Fruit fly (Drosophila melanogaster) whole organism, wandering third instar larva: Measurements from ENCODE around the gene CG18731.

Source experiments
- Abd-B ChIP-seq: fragments of >200 bp; optimal IDR thresholded peaks from 2 replicates; lab custom pipeline; 2017; ENCODE audit warnings: missing biosample characterization, missing genetic modification characterization
- CG32264 ChIP-seq: fragments of 200-800 bp; sonication (Bioruptor generic); optimal IDR thresholded peaks from 2 replicates; lab custom pipeline; 2016; ENCODE audit warnings: missing biosample characterization, missing genetic modification characterization
- CG9705 ChIP-seq: fragments of 200-800 bp; sonication (Bioruptor generic); optimal IDR thresholded peaks from 2 replicates; lab custom pipeline; 2018; ENCODE audit warnings: missing biosample characterization, mild to moderate bottlenecking, missing genetic modification characterization
- CrebA ChIP-seq: fragments of 200-800 bp; sonication (Bioruptor generic); optimal IDR thresholded peaks from 2 replicates; lab custom pipeline; 2016; ENCODE audit warnings: missing biosample characterization, mild to moderate bottlenecking, missing genetic modification characterization, borderline replicate concordance
- Dfd ChIP-seq: fragments of >200 bp; optimal IDR thresholded peaks from 2 replicates; lab custom pipeline; 2017; ENCODE audit warnings: missing biosample characterization, missing genetic modification characterization
- Dif ChIP-seq: fragments of 200-275, 200-300 bp; sonication (Bioruptor generic); optimal IDR thresholded peaks from 2 replicates; lab custom pipeline; 2018; ENCODE audit warnings: missing biosample characterization, missing genetic modification characterization; ENCODE audit not compliant: partially characterized antibody
- GATAd ChIP-seq: sonication (Bioruptor generic); optimal IDR thresholded peaks from 2 replicates; lab custom pipeline; 2016; ENCODE audit warnings: missing biosample characterization, missing genetic modification characterization
- HLH106 ChIP-seq: fragments of 200-800 bp; optimal IDR thresholded peaks from 3 replicates; lab custom pipeline; 2019; ENCODE audit warnings: missing biosample characterization, mild to moderate bottlenecking, missing genetic modification characterization, moderate library complexity
- Hnf4 ChIP-seq: fragments of 200-800 bp; sonication (Bioruptor generic); optimal IDR thresholded peaks from 2 replicates; lab custom pipeline; 2016; ENCODE audit warnings: missing biosample characterization, mild to moderate bottlenecking, missing genetic modification characterization
- Hr78 ChIP-seq: fragments of >200 bp; optimal IDR thresholded peaks from 2 replicates; lab custom pipeline; 2017; ENCODE audit warnings: missing biosample characterization, missing genetic modification characterization
- Jra ChIP-seq: sonication (Bioruptor generic); optimal IDR thresholded peaks from 2 replicates; lab custom pipeline; 2016; ENCODE audit warnings: missing biosample characterization, missing genetic modification characterization
- Mio ChIP-seq: sonication (Bioruptor generic); optimal IDR thresholded peaks from 2 replicates; lab custom pipeline; 2016; ENCODE audit warnings: missing biosample characterization, missing genetic modification characterization
- N ChIP-seq: fragments of >200 bp; optimal IDR thresholded peaks from 2 replicates; lab custom pipeline; 2018; ENCODE audit warnings: missing biosample characterization, missing external identifiers, missing genetic modification characterization
- Rel ChIP-seq, 2 experiments: fragments of 200-800 bp; sonication (Bioruptor generic) in 1 of 2; optimal IDR thresholded peaks; 2 replicates in 1 of 2; 3 replicates in 1 of 2; lab custom pipeline; 2016 to 2019; ENCODE audit warnings: mild to moderate bottlenecking in 2 of 2, missing biosample characterization in 2 of 2, missing genetic modification characterization in 2 of 2, moderate library complexity in 1 of 2
- Sp1 ChIP-seq: fragments of 200-800 bp; sonication (Bioruptor generic); optimal IDR thresholded peaks from 3 replicates; lab custom pipeline; 2019; ENCODE audit warnings: missing biosample characterization, mild to moderate bottlenecking, missing genetic modification characterization, moderate library complexity
- Vsx2 ChIP-seq: fragments of 200-300, 225-300 bp; sonication (Bioruptor generic); optimal IDR thresholded peaks from 2 replicates; lab custom pipeline; 2018; ENCODE audit warnings: missing biosample characterization, missing genetic modification characterization; ENCODE audit not compliant: partially characterized antibody
- br ChIP-seq: fragments of 200-800 bp; sonication (Bioruptor generic); optimal IDR thresholded peaks from 2 replicates; lab custom pipeline; 2016; ENCODE audit warnings: missing biosample characterization, missing genetic modification characterization
- brk ChIP-seq: fragments of 200-800 bp; sonication (Bioruptor generic); optimal IDR thresholded peaks from 2 replicates; lab custom pipeline; 2016; ENCODE audit warnings: missing biosample characterization, mild to moderate bottlenecking, missing genetic modification characterization
- dl ChIP-seq, 2 experiments: fragments of 175-275, 200-275 bp in 1 of 2; fragments of 200-275 bp in 1 of 2; sonication (Bioruptor generic); optimal IDR thresholded peaks; lab custom pipeline; 2018; ENCODE audit warnings: mild to moderate bottlenecking in 2 of 2, missing biosample characterization in 2 of 2, missing genetic modification characterization in 2 of 2, moderate library complexity in 2 of 2; ENCODE audit not compliant: partially characterized antibody in 2 of 2, insufficient read depth in 1 of 2
- dmrt93B ChIP-seq: fragments of 200-800 bp; sonication (Bioruptor generic); optimal IDR thresholded peaks from 2 replicates; lab custom pipeline; 2018; ENCODE audit warnings: missing biosample characterization, mild to moderate bottlenecking, missing genetic modification characterization
- dsf ChIP-seq: sonication (Bioruptor generic); optimal IDR thresholded peaks from 2 replicates; lab custom pipeline; 2016; ENCODE audit warnings: missing biosample characterization, missing genetic modification characterization, borderline replicate concordance
- ey ChIP-seq: fragments of 200-800 bp; sonication (Bioruptor generic); optimal IDR thresholded peaks from 2 replicates; lab custom pipeline; 2016; ENCODE audit warnings: missing biosample characterization, missing genetic modification characterization
- foxo ChIP-seq, 2 experiments: fragments of 200-800 bp; sonication (Bioruptor generic); optimal IDR thresholded peaks; 2 replicates in 1 of 2; 3 replicates in 1 of 2; lab custom pipeline; 2016 to 2017; ENCODE audit warnings: missing biosample characterization in 2 of 2, missing genetic modification characterization in 2 of 2
- fru ChIP-seq: fragments of 200-800 bp; sonication (Bioruptor generic); optimal IDR thresholded peaks from 3 replicates; lab custom pipeline; 2016; ENCODE audit warnings: missing biosample characterization, mild to moderate bottlenecking, missing genetic modification characterization
- h ChIP-seq: fragments of 200-800 bp; sonication (Bioruptor generic); optimal IDR thresholded peaks from 3 replicates; lab custom pipeline; 2016; ENCODE audit warnings: missing biosample characterization, mild to moderate bottlenecking, missing genetic modification characterization
- jim ChIP-seq: fragments of 175-275, 200-325 bp; sonication (Bioruptor generic); optimal IDR thresholded peaks from 2 replicates; lab custom pipeline; 2016; ENCODE audit warnings: missing biosample characterization, mild to moderate bottlenecking, missing genetic modification characterization
- lola ChIP-seq: fragments of >200 bp; optimal IDR thresholded peaks from 2 replicates; lab custom pipeline; 2017; ENCODE audit warnings: missing biosample characterization, missing genetic modification characterization
- pan ChIP-seq: fragments of >200 bp; optimal IDR thresholded peaks from 2 replicates; lab custom pipeline; 2017
- psq ChIP-seq: fragments of 200-800 bp; sonication (Bioruptor generic); optimal IDR thresholded peaks from 3 replicates; lab custom pipeline; 2017; ENCODE audit warnings: missing biosample characterization, mild to moderate bottlenecking, missing genetic modification characterization, moderate library complexity
- rgr ChIP-seq: fragments of 200-800 bp; sonication (Bioruptor generic); optimal IDR thresholded peaks from 3 replicates; lab custom pipeline; 2016; ENCODE audit warnings: missing biosample characterization, mild to moderate bottlenecking, missing genetic modification characterization
- sv ChIP-seq: fragments of 200-800 bp; sonication (Bioruptor generic); optimal IDR thresholded peaks from 3 replicates; lab custom pipeline; 2016; ENCODE audit warnings: missing biosample characterization, missing genetic modification characterization
- tai ChIP-seq: sonication (Bioruptor generic); optimal IDR thresholded peaks from 2 replicates; lab custom pipeline; 2016; ENCODE audit warnings: missing biosample characterization, missing genetic modification characterization
- woc ChIP-seq: sonication (Bioruptor generic); optimal IDR thresholded peaks from 2 replicates; lab custom pipeline; 2016; ENCODE audit warnings: missing biosample characterization, mild to moderate bottlenecking, missing genetic modification characterization

Gene CG18731

DNA sequence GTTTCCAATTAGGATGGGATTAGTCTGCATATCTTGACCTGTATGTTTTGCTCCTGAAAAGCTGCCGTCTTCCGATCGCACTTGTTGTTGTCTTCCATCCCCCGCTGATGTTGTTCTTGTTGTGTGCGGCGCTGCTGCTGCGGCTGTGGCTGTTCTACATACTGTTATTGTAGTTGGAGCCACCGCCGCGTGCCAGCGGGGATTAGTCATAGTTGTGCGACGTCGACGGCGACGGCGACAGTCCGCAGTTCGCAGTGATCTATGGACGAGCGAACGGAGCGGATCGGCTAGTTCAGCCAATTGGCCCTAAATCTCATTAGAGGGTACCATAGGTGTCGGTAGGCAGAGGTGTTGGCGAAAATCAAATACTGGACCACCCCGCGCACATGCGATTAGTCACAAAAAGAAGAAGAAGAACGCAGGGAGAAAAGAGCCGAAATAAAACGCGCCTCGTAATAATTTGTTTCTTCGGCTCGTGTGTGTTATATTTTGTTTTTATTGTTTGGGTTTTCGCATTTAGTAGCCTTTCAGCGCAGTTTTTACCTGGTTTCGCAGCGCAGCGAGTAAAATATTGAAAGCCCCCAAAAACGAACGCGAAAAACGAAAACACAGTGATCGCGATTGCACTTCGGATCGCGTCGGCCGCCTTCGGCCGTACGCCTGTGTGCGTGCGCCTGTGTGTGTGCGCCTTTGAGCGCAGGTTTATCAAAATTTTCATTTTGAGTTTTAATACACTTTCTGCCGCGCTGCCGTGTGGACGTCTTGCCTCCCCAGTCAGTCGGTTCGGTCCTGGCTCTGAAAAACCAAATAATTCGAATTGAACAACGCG, 40.7 kb downstream of the CG18731 start, which contains the start of gene kay:
TSS of gene kay (plus strand) at position 729 of the 829 bp plus-strand sequence.
- TF ChIP-seq foxo (GFP tag; optimal IDR thresholded peaks at IDR 0.05; lab: Kevin White, UChicago) (no peak), Abd-B (GFP tag; lab: Kevin White, UChicago) (no peak), br (peak; percentile 16), pan (lab: Kevin White, UChicago) (peak; percentile 63), lola (no peak), Vsx2 (GFP tag; lab: Kevin White, UChicago) (peak; percentile 6), sv (GFP tag; lab: Kevin White, UChicago) (no peak), Rel (GFP tag; optimal IDR thresholded peaks at IDR 0.05; lab: Kevin White, UChicago) (no peak), Rel (tag; optimal IDR thresholded peaks at IDR 0.05; lab: Kevin White, UChicago) (peak; percentile 84), CrebA (GFP tag; lab: Kevin White, UChicago) (peak; percentile 58), woc (no peak), rgr (GFP tag; lab: Kevin White, UChicago) (no peak), Hnf4 (GFP tag; lab: Kevin White, UChicago) (no peak), tai (GFP tag; lab: Kevin White, UChicago) (no peak), CG9705 (GFP tag; lab: Kevin White, UChicago) (no peak), dmrt93B (GFP tag; lab: Kevin White, UChicago) (no peak), Mio (GFP tag; lab: Kevin White, UChicago) (no peak), ey (GFP tag; lab: Kevin White, UChicago) (no peak), jim (no peak), HLH106 (tag; lab: Kevin White, UChicago) (no peak), Jra (GFP tag; lab: Kevin White, UChicago) (peak; percentile 15), Dif (GFP tag; lab: Kevin White, UChicago) (peak; percentile 31), h (GFP tag; lab: Kevin White, UChicago) (peak; percentile 32), Sp1 (GFP tag; lab: Kevin White, UChicago) (peak; percentile 38), N (GFP tag; lab: Kevin White, UChicago) (no peak), fru (no peak), brk (GFP tag; lab: Kevin White, UChicago) (no peak), CG32264 (GFP tag; lab: Kevin White, UChicago) (no peak), psq (GFP tag; lab: Kevin White, UChicago) (peak; percentile 29), dsf (no peak), Hr78 (no peak), GATAd (GFP tag; lab: Kevin White, UChicago) (no peak)

DNA sequence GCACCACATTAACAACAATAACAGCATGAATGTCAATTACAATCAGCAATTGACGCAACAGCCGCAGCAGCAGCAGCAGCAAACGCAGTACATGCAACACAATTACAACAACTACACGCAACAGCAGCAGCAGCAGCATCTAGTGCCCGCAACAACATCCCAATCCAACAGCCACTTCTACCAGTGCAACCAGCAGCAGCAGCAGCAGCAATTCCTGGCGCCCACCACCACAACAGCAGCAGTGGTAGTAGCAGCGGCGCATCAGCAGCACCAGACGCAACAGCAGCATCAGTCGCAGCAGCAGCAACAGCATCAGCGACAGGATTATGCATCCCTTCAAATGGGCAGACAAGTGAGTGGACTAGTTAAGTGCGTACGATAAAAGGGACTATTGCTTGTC, 42.4 kb downstream of the CG18731 start:
- TF ChIP-seq dmrt93B (GFP tag; lab: Kevin White, UChicago) (no peak), Abd-B (GFP tag; lab: Kevin White, UChicago) (no peak), Hnf4 (GFP tag; lab: Kevin White, UChicago) (no peak), CG32264 (GFP tag; lab: Kevin White, UChicago) (no peak), Dfd (GFP tag; lab: Kevin White, UChicago) (peak; percentile 91), Vsx2 (GFP tag; lab: Kevin White, UChicago) (no peak), Mio (GFP tag; lab: Kevin White, UChicago) (no peak)

- no peak for TF ChIP-seq pan (lab: Kevin White, UChicago)
- no peak for TF ChIP-seq Vsx2 (GFP tag; lab: Kevin White, UChicago)
- TF ChIP-seq dsf = no peak
- no peak for TF ChIP-seq dl (GFP tag; optimal IDR thresholded peaks at IDR 0.05; lab: Kevin White, UChicago; ENCODE audit: insufficient read depth in 1 of 2, partially characterized antibody in 2 of 2)
- no peak for TF ChIP-seq Rel (GFP tag; optimal IDR thresholded peaks at IDR 0.05; lab: Kevin White, UChicago)
- no peak for TF ChIP-seq Rel (tag; optimal IDR thresholded peaks at IDR 0.05; lab: Kevin White, UChicago)
These were observed 46.1 kb downstream of the CG18731 start for dm6 chr3R:29770930-29771329.
